Worm (Caenorhabditis elegans) whole organism, mixed stage, embryonic: ENCODE data around the gene Y55F3C.17.

ENCODE experiments used
- M03D4.4 ChIP-seq: sonication (generic microtip); optimal IDR thresholded peaks from 2 replicates; lab custom pipeline; 2017; ENCODE audit warnings: mild to moderate bottlenecking, missing genetic modification characterization, missing compliant biosample characterization
- ceh-43 ChIP-seq: fragments of 200-800 bp; sonication (Bioruptor generic); optimal IDR thresholded peaks from 2 replicates; lab custom pipeline; 2018; ENCODE audit warnings: mild to moderate bottlenecking, missing genetic modification characterization, moderate library complexity, missing compliant biosample characterization
- ceh-83 ChIP-seq: fragments of 200-800 bp; sonication (Bioruptor generic); optimal IDR thresholded peaks from 2 replicates; lab custom pipeline; 2018; ENCODE audit warnings: mild to moderate bottlenecking, missing genetic modification characterization, missing compliant biosample characterization
- elt-1 ChIP-seq: sonication (generic microtip); optimal IDR thresholded peaks from 2 replicates; lab custom pipeline; 2017; ENCODE audit warnings: missing genetic modification characterization, mild to moderate bottlenecking, missing compliant biosample characterization, antibody characterized with exemption, moderate library complexity, borderline replicate concordance; ENCODE audit not compliant: insufficient read depth
- lin-13 ChIP-seq: fragments of 150-350 bp; optimal IDR thresholded peaks from 2 replicates; lab custom pipeline; 2014; ENCODE audit warnings: missing biosample characterization, missing genetic modification characterization
- mls-2 ChIP-seq: sonication (generic microtip); optimal IDR thresholded peaks from 2 replicates; lab custom pipeline; 2016; ENCODE audit warnings: mild to moderate bottlenecking, missing genetic modification characterization, moderate library complexity, missing compliant biosample characterization
- nhr-12 ChIP-seq: fragments of 150-350 bp; optimal IDR thresholded peaks from 2 replicates; lab custom pipeline; 2014; ENCODE audit warnings: missing biosample characterization, missing genetic modification characterization
- nhr-237 ChIP-seq: fragments of 150-350 bp; optimal IDR thresholded peaks from 2 replicates; lab custom pipeline; 2014; ENCODE audit warnings: missing biosample characterization, missing genetic modification characterization
- pha-4 ChIP-seq: fragments of 150-350 bp; optimal IDR thresholded peaks from 2 replicates; lab custom pipeline; 2018; ENCODE audit warnings: missing biosample characterization, missing genetic modification reagents, missing genetic modification characterization
- snpc-4 ChIP-seq: fragments of 150-350 bp; optimal IDR thresholded peaks from 2 replicates; lab custom pipeline; 2014; ENCODE audit warnings: missing biosample characterization, missing genetic modification characterization
- sptf-1 ChIP-seq: sonication (generic microtip); optimal IDR thresholded peaks from 2 replicates; lab custom pipeline; 2017; ENCODE audit warnings: mild to moderate bottlenecking, missing genetic modification characterization, moderate library complexity, missing compliant biosample characterization
- unc-39 ChIP-seq: fragments of 150-350 bp; optimal IDR thresholded peaks from 2 replicates; lab custom pipeline; 2014; ENCODE audit warnings: missing biosample characterization, missing genetic modification characterization
- ztf-11 ChIP-seq: fragments of 150-350 bp; optimal IDR thresholded peaks from 2 replicates; lab custom pipeline; 2014; ENCODE audit warnings: missing biosample characterization, missing genetic modification characterization

ce11 chrIV:657046-657445 lies 41.2 kb downstream of the Y55F3C.17 start:
- TF ChIP-seq mls-2 (no peak), sptf-1 (tag; lab: Kevin White, UChicago) (no peak), elt-1 (tag; lab: Kevin White, UChicago) (no peak), ceh-43 (GFP tag; lab: Kevin White, UChicago) (no peak), pha-4 (tag; lab: Kevin White, UChicago) (no peak), M03D4.4 (tag; lab: Kevin White, UChicago) (no peak), ztf-11 (tag; lab: Kevin White, UChicago) (no peak), lin-13 (tag; lab: Kevin White, UChicago) (no peak), unc-39 (no peak), nhr-12 (tag; lab: Kevin White, UChicago) (no peak), nhr-237 (tag; lab: Kevin White, UChicago) (no peak), snpc-4 (tag; lab: Kevin White, UChicago) (no peak), ceh-83 (GFP tag; lab: Kevin White, UChicago) (no peak)
